Worm (Caenorhabditis elegans): Measurements from ENCODE around the gene C16C8.27.

C16C8.27 gene

ce11 chrII:3437393-3437792, 4.1 kb upstream of the C16C8.27 start:
- TF ChIP-seq nhr-12 (tag; optimal IDR thresholded peaks at IDR 0.05) (no peak), lsy-12 (tag; optimal IDR thresholded peaks at IDR 0.05) (no peak), ceh-28 (tag; optimal IDR thresholded peaks at IDR 0.05) (no peak)

- TF ChIP-seq nhr-237 (tag; optimal IDR thresholded peaks at IDR 0.05), result no peak
- TF ChIP-seq nhr-67 (tag; optimal IDR thresholded peaks at IDR 0.05), result no peak
- TF ChIP-seq nhr-28 (tag; optimal IDR thresholded peaks at IDR 0.05), result no peak
These were observed 3.2 kb upstream of the C16C8.27 start for ce11 chrII:3438280-3438679.

- TF ChIP-seq unc-62 (GFP tag; optimal IDR thresholded peaks at IDR 0.05), result no peak
- TF ChIP-seq ZK546.5 (tag; optimal IDR thresholded peaks at IDR 0.05), result no peak
- TF ChIP-seq ceh-28 (tag; optimal IDR thresholded peaks at IDR 0.05), result no peak
- no peak for TF ChIP-seq mml-1 (tag; optimal IDR thresholded peaks at IDR 0.05)
- no peak for TF ChIP-seq nhr-28 (tag; optimal IDR thresholded peaks at IDR 0.05)
- no peak for TF ChIP-seq elt-3 (tag; optimal IDR thresholded peaks at IDR 0.05)
- peak; percentile 69 for TF ChIP-seq pqm-1 (tag; optimal IDR thresholded peaks at IDR 0.05)
- no peak for TF ChIP-seq ceh-9 (tag; optimal IDR thresholded peaks at IDR 0.05)
- no peak for TF ChIP-seq fkh-10 (GFP tag; optimal IDR thresholded peaks at IDR 0.05)
- TF ChIP-seq nhr-77 (tag; optimal IDR thresholded peaks at IDR 0.05), result no peak
- peak; percentile 15 for TF ChIP-seq nfya-1 (tag; optimal IDR thresholded peaks at IDR 0.05; ENCODE audit: insufficient read depth)
- TF ChIP-seq egl-5 (tag; optimal IDR thresholded peaks at IDR 0.05), result no peak
- TF ChIP-seq mdl-1 (tag; optimal IDR thresholded peaks at IDR 0.05), result no peak
- TF ChIP-seq unc-39 (tag; optimal IDR thresholded peaks at IDR 0.05), result no peak
- no peak for TF ChIP-seq pha-4 (tag; optimal IDR thresholded peaks at IDR 0.05)
- TF ChIP-seq ztf-11 (tag; optimal IDR thresholded peaks at IDR 0.05), result no peak
- TF ChIP-seq lin-39 (tag; optimal IDR thresholded peaks at IDR 0.05), result peak; percentile 56
- TF ChIP-seq ceh-82 (tag; optimal IDR thresholded peaks at IDR 0.05), result no peak
- TF ChIP-seq nhr-237 (tag; optimal IDR thresholded peaks at IDR 0.05), result no peak
- no peak for TF ChIP-seq lin-15B (tag; optimal IDR thresholded peaks at IDR 0.05)
- no peak for TF ChIP-seq ceh-16 (tag; optimal IDR thresholded peaks at IDR 0.05)
- no peak for TF ChIP-seq eor-1 (tag; optimal IDR thresholded peaks at IDR 0.05)
- no peak for TF ChIP-seq daf-12 (tag; optimal IDR thresholded peaks at IDR 0.05)
- no peak for TF ChIP-seq fos-1 (tag; optimal IDR thresholded peaks at IDR 0.05)
- TF ChIP-seq nhr-11 (tag; optimal IDR thresholded peaks at IDR 0.05), result no peak
- TF ChIP-seq jun-1 (tag; optimal IDR thresholded peaks at IDR 0.05), result no peak
- TF ChIP-seq elt-2 (tag; optimal IDR thresholded peaks at IDR 0.05), result peak; percentile 96
- TF ChIP-seq hmg-11 (tag; optimal IDR thresholded peaks at IDR 0.05), result no peak
- no peak for TF ChIP-seq sea-2 (GFP tag; optimal IDR thresholded peaks at IDR 0.05)
- TF ChIP-seq nhr-23 (tag; optimal IDR thresholded peaks at IDR 0.05), result no peak
These were observed 2.2 kb upstream of the C16C8.27 start for ce11 chrII:3439244-3439698.

- TF ChIP-seq snpc-4 (tag; optimal IDR thresholded peaks at IDR 0.05) (peak; percentile 57), tbx-2 (tag; optimal IDR thresholded peaks at IDR 0.05) (no peak), pqm-1 (tag; optimal IDR thresholded peaks at IDR 0.05) (peak; percentile 57), jun-1 (tag; optimal IDR thresholded peaks at IDR 0.05) (no peak), lin-39 (tag; optimal IDR thresholded peaks at IDR 0.05) (no peak), elt-2 (tag; optimal IDR thresholded peaks at IDR 0.05) (peak; percentile 89)
These were observed 1.4 kb upstream of the C16C8.27 start for ce11 chrII:3439842-3440640.

ce11 chrII:3440641-3440926, 893 bp upstream of the C16C8.27 start, which contains the start of gene C16C8.17:
Gene C16C8.17 (plus strand): TSS chrII:3440827.
- TF ChIP-seq mdl-1 (tag; optimal IDR thresholded peaks at IDR 0.05), result no peak
- TF ChIP-seq daf-12 (tag; optimal IDR thresholded peaks at IDR 0.05), result no peak
- no peak for TF ChIP-seq nhr-12 (tag; optimal IDR thresholded peaks at IDR 0.05)

Measured in whole organism, L3 larva.